Worm (Caenorhabditis elegans) whole organism, young adult: Measurements from ENCODE around the gene C07B5.6.
A peak's percentile ranks its signal among the peaks of the same experiment; 100 is the strongest.

Experiments
- B0336.3 ChIP-seq: fragments of 200-800 bp; sonication (Bioruptor generic); IDR thresholded peaks from 2 replicates; pipeline ENCODE4 v1.3.6; 2022; ENCODE audit warnings: missing genetic modification characterization, missing compliant biosample characterization
- C06A6.2 ChIP-seq: fragments of 200-800 bp; sonication (Bioruptor generic); conservative IDR thresholded peaks from 2 replicates; pipeline ENCODE4 v1.3.6; 2022; ENCODE audit warnings: missing genetic modification characterization, missing compliant biosample characterization
- F39B2.1 ChIP-seq: fragments of 200-800 bp; sonication (Bioruptor generic); IDR thresholded peaks from 2 replicates; pipeline ENCODE4 v1.3.6; 2022; ENCODE audit warnings: missing genetic modification reagents, missing genetic modification characterization, missing compliant biosample characterization
- F57A8.1 ChIP-seq: fragments of 200-800 bp; sonication (Bioruptor generic); optimal IDR thresholded peaks from 2 replicates; lab custom pipeline; 2018; ENCODE audit warnings: mild to moderate bottlenecking, missing genetic modification characterization, moderate library complexity, missing compliant biosample characterization
- Y79H2A.3 ChIP-seq: fragments of 200-800 bp; sonication (Bioruptor generic); conservative IDR thresholded peaks from 2 replicates; pipeline ENCODE4 v1.3.6; 2022; ENCODE audit warnings: missing genetic modification reagents, missing genetic modification characterization, missing compliant biosample characterization
- ama-1 ChIP-seq, 3 experiments: fragments of 150-350 bp in 1 of 3; sonication (generic microtip) in 2 of 3; optimal IDR thresholded peaks; 2 replicates each; lab custom pipeline; 2014 to 2018; ENCODE audit warnings: missing biosample characterization in 2 of 3, missing genetic modification characterization in 2 of 3, missing genetic modification reagents in 2 of 3
- atf-7 ChIP-seq: sonication (generic microtip); optimal IDR thresholded peaks from 2 replicates; lab custom pipeline; 2017; ENCODE audit warnings: mild to moderate bottlenecking, missing genetic modification characterization, missing compliant biosample characterization
- athp-1 ChIP-seq: sonication (generic microtip); optimal IDR thresholded peaks from 2 replicates; lab custom pipeline; 2017; ENCODE audit warnings: mild to moderate bottlenecking, missing genetic modification characterization, missing compliant biosample characterization
- cebp-1 ChIP-seq, 2 experiments: fragments of 200-800 bp in 1 of 2; sonication (Bioruptor generic) in 1 of 2; sonication (generic microtip) in 1 of 2; IDR thresholded peaks in 1 of 2; optimal IDR thresholded peaks in 1 of 2; 2 replicates each; pipeline versions ENCODE4 v1.3.6 to Lab custom; 2017 to 2022; ENCODE audit warnings: missing compliant biosample characterization in 2 of 2, missing genetic modification characterization in 2 of 2, mild to moderate bottlenecking in 1 of 2, missing genetic modification reagents in 1 of 2, moderate library complexity in 1 of 2
- ceh-27 ChIP-seq: fragments of 200-800 bp; sonication (Bioruptor generic); optimal IDR thresholded peaks from 2 replicates; lab custom pipeline; 2018; ENCODE audit warnings: mild to moderate bottlenecking, missing genetic modification characterization, moderate library complexity, missing compliant biosample characterization
- chd-7 ChIP-seq: sonication (generic microtip); optimal IDR thresholded peaks from 2 replicates; lab custom pipeline; 2016; ENCODE audit warnings: mild to moderate bottlenecking, missing genetic modification characterization, moderate library complexity, missing compliant biosample characterization
- die-1 ChIP-seq: sonication (generic microtip); optimal IDR thresholded peaks from 2 replicates; lab custom pipeline; 2016; ENCODE audit warnings: missing genotype, mild to moderate bottlenecking, missing genetic modification characterization, missing compliant biosample characterization
- dox-1 ChIP-seq: fragments of 200-800 bp; sonication (Bioruptor generic); IDR thresholded peaks from 2 replicates; pipeline ENCODE4 v1.3.6; 2022; ENCODE audit warnings: missing genetic modification reagents, missing genetic modification characterization, missing compliant biosample characterization
- dpff-1 ChIP-seq: sonication (generic microtip); optimal IDR thresholded peaks from 2 replicates; lab custom pipeline; 2017; ENCODE audit warnings: mild to moderate bottlenecking, missing genetic modification characterization, missing compliant biosample characterization
- dpl-1 ChIP-seq: fragments of 150-350 bp; optimal IDR thresholded peaks from 2 replicates; lab custom pipeline; 2014; ENCODE audit warnings: missing biosample characterization, missing genetic modification reagents, missing genetic modification characterization
- egl-44 ChIP-seq: fragments of 200-800 bp; sonication (Bioruptor generic); IDR thresholded peaks from 2 replicates; pipeline ENCODE4 v1.3.6; 2022; ENCODE audit warnings: missing genetic modification reagents, missing genetic modification characterization, missing compliant biosample characterization
- egrh-3 ChIP-seq: fragments of 200-800 bp; sonication (Bioruptor generic); IDR thresholded peaks from 2 replicates; pipeline ENCODE4 v1.3.6; 2022; ENCODE audit warnings: missing genetic modification reagents, missing genetic modification characterization, missing compliant biosample characterization
- him-1 ChIP-seq: sonication (generic microtip); optimal IDR thresholded peaks from 2 replicates; lab custom pipeline; 2016; ENCODE audit warnings: missing genotype, missing genetic modification reagents, missing genetic modification characterization, missing compliant biosample characterization
- hmg-1.2 ChIP-seq: fragments of 200-800 bp; sonication (Bioruptor generic); IDR thresholded peaks from 2 replicates; pipeline ENCODE4 v1.3.6; 2022; ENCODE audit warnings: missing genetic modification reagents, missing genetic modification characterization, missing compliant biosample characterization
- let-607 ChIP-seq, 2 experiments: fragments of 200-800 bp in 1 of 2; sonication (Bioruptor generic) in 1 of 2; sonication (generic microtip) in 1 of 2; optimal IDR thresholded peaks; 2 replicates each; lab custom pipeline; 2016 to 2018; ENCODE audit warnings: mild to moderate bottlenecking in 2 of 2, missing compliant biosample characterization in 2 of 2, missing genetic modification characterization in 2 of 2, moderate library complexity in 2 of 2, missing genotype in 1 of 2
- lin-40 ChIP-seq: sonication (generic microtip); optimal IDR thresholded peaks from 2 replicates; lab custom pipeline; 2016; ENCODE audit warnings: missing genetic modification characterization, mild to moderate bottlenecking, missing compliant biosample characterization, missing genotype, missing genetic modification reagents
- lir-1 ChIP-seq: fragments of 200-800 bp; sonication (Bioruptor generic); conservative IDR thresholded peaks from 2 replicates; pipeline ENCODE4 v1.3.6; 2022; ENCODE audit warnings: missing genetic modification reagents, missing genetic modification characterization, missing compliant biosample characterization
- mes-4 ChIP-seq: sonication (generic microtip); optimal IDR thresholded peaks from 2 replicates; lab custom pipeline; 2016; ENCODE audit warnings: missing genotype, missing genetic modification characterization, missing compliant biosample characterization
- nhr-179 ChIP-seq: sonication (generic microtip); optimal IDR thresholded peaks from 2 replicates; lab custom pipeline; 2016; ENCODE audit warnings: mild to moderate bottlenecking, missing genetic modification characterization, missing compliant biosample characterization
- nhr-80 ChIP-seq: sonication (generic microtip); optimal IDR thresholded peaks from 2 replicates; lab custom pipeline; 2016; ENCODE audit warnings: missing genetic modification characterization, missing compliant biosample characterization
- repo-1 ChIP-seq: sonication (generic microtip); optimal IDR thresholded peaks from 2 replicates; lab custom pipeline; 2017; ENCODE audit warnings: mild to moderate bottlenecking, missing genetic modification characterization, missing compliant biosample characterization
- sea-2 ChIP-seq: fragments of 200-800 bp; sonication (Bioruptor generic); IDR thresholded peaks from 2 replicates; pipeline ENCODE4 v1.3.6; 2022; ENCODE audit warnings: missing genetic modification characterization, missing compliant biosample characterization
- snpc-1.3 ChIP-seq: sonication (generic microtip); optimal IDR thresholded peaks from 2 replicates; lab custom pipeline; 2017; ENCODE audit warnings: missing genetic modification characterization, mild to moderate bottlenecking, missing compliant biosample characterization, antibody characterized with exemption, moderate library complexity, missing genotype, missing genetic modification reagents; ENCODE audit not compliant: insufficient read depth
- snpc-4 ChIP-seq, 5 experiments: fragments of 150-350 bp in 1 of 5; sonication (generic microtip) in 4 of 5; optimal IDR thresholded peaks; 2 replicates each; lab custom pipeline; 2014 to 2018; ENCODE audit warnings: missing genetic modification characterization in 5 of 5, missing biosample characterization in 3 of 5, antibody characterized with exemption in 2 of 5, mild to moderate bottlenecking in 2 of 5, missing compliant biosample characterization in 2 of 5, missing genotype in 2 of 5, moderate library complexity in 2 of 5, missing genetic modification reagents in 1 of 5
- sptf-2 ChIP-seq: fragments of 200-800 bp; sonication (Bioruptor generic); optimal IDR thresholded peaks from 2 replicates; lab custom pipeline; 2018; ENCODE audit warnings: mild to moderate bottlenecking, missing genetic modification characterization, missing compliant biosample characterization
- tbp1 ChIP-seq: fragments of 200-800 bp; sonication (Bioruptor generic); optimal IDR thresholded peaks from 2 replicates; lab custom pipeline; 2018; ENCODE audit warnings: mild to moderate bottlenecking, missing genetic modification characterization, missing compliant biosample characterization
- unc-62 ChIP-seq: fragments of 150-350 bp; optimal IDR thresholded peaks from 2 replicates; lab custom pipeline; 2014; ENCODE audit warnings: missing biosample characterization, missing genetic modification reagents, missing genetic modification characterization
- xnd-1 ChIP-seq: sonication (generic microtip); optimal IDR thresholded peaks from 2 replicates; lab custom pipeline; 2016; ENCODE audit warnings: missing genotype, missing genetic modification reagents, missing genetic modification characterization, missing compliant biosample characterization
- zfh-2 ChIP-seq: fragments of 200-800 bp; sonication (Bioruptor generic); conservative IDR thresholded peaks from 2 replicates; pipeline ENCODE4 v1.3.6; 2022; ENCODE audit warnings: missing genetic modification reagents, missing genetic modification characterization, missing compliant biosample characterization
- ztf-26 ChIP-seq: sonication (generic microtip); optimal IDR thresholded peaks from 2 replicates; lab custom pipeline; 2017; ENCODE audit warnings: missing genetic modification characterization, missing compliant biosample characterization
- ztf-6 ChIP-seq: fragments of 200-800 bp; sonication (Bioruptor generic); IDR thresholded peaks from 2 replicates; pipeline ENCODE4 v1.3.6; 2022; ENCODE audit warnings: missing genetic modification reagents, missing genetic modification characterization, missing compliant biosample characterization

C07B5.6 gene

DNA sequence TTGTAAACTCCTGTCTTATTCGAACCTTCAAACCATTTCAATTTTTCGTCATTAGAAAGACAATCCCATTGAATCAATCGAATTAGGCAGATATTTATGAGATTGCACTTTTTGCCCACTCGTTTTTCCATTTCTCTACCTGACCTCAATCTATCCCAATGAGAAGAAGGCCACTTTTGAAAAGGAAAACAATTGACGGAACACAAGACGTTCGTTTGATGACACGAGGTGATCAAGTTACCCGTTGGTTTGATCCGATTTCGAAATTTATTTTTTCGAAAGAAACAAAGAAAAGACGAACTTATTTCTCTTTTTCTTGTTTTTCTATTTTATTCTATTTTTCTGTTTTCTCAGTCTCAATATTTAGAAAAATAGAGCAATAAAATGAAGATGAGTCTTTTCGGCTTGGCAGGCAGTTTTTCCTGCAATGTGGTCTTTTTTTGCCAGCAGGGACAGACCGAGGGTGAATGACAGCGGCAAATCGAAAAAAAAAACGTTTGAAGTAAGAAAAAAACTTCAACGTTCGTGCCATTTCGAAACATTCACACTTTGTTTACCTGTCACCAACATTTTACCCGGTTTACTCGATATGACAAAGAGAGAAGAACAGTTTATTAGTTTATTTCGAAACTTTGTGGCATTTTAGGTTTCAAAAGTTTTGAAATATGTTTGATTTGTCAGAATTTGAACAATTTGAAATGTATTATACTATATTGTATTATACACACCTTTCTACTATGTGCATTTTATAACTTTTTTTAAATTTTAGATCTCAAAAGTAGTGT lies 29.4 kb downstream of the C07B5.6 start (continued):
- no peak for TF ChIP-seq atf-7 (tag; lab: Kevin White, UChicago)

- TF ChIP-seq let-607 (tag; optimal IDR thresholded peaks at IDR 0.05; lab: Kevin White, UChicago), result no peak
- peak; percentile 19 for TF ChIP-seq nhr-80
- no peak for TF ChIP-seq tbp1 (GFP tag; lab: Kevin White, UChicago)
- TF ChIP-seq Y79H2A.3 (GFP tag; lab: Robert Waterston, UW), result no peak
Observed at ce11 chrX:9548890-9549289, 30.1 kb downstream of the C07B5.6 start.

ce11 chrX:9549657-9550369 lies 31.0 kb downstream of the C07B5.6 start:
- TF ChIP-seq him-1 (tag; lab: Kevin White, UChicago) (no peak), cebp-1 (GFP tag; IDR thresholded peaks at IDR 0.05; lab: Robert Waterston, UW) (0 out of 2 replicates have a peak, but pooled peaks have one; percentile 44), cebp-1 (tag; optimal IDR thresholded peaks at IDR 0.05; lab: Kevin White, UChicago) (peak; percentile 88), ztf-6 (GFP tag; lab: Robert Waterston, UW) (no peak), egrh-3 (GFP tag; lab: Robert Waterston, UW) (no peak), F39B2.1 (GFP tag; lab: Robert Waterston, UW) (no peak), ztf-26 (no peak), mes-4 (tag; lab: Kevin White, UChicago) (no peak), tbp1 (GFP tag; lab: Kevin White, UChicago) (no peak), ama-1 (optimal IDR thresholded peaks at IDR 0.05; lab: Kevin White, UChicago) (no peak), ama-1 (GFP tag; optimal IDR thresholded peaks at IDR 0.05; lab: Kevin White, UChicago) (no peak), snpc-1.3 (tag; lab: Kevin White, UChicago) (no peak), dpl-1 (GFP tag; lab: Kevin White, UChicago) (no peak), xnd-1 (tag; lab: Kevin White, UChicago) (no peak), athp-1 (tag; lab: Kevin White, UChicago) (no peak), dox-1 (GFP tag; lab: Robert Waterston, UW) (peak; percentile 42; the same call in 1 of the 2 replicates)

DNA sequence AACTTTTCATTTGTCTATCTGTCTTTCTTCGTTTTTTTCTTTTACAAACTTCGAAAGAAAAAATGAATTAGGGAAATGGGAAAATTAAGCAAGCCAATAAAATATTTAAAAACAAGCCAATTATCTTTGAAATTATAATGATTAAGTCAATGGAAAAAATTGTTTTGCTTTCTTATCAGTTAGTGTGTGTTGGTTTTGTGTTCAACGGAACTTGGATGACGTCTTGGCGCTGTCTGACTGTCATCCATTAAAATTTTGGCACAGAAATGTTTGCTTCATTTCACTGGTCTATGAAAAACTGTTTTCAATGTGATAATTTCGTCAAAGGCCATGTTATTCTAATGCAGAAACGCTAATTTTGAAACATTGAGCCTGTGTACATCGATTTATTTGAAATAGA lies 31.7 kb downstream of the C07B5.6 start:
- TF ChIP-seq egl-44 (GFP tag; lab: Robert Waterston, UW) (no peak), unc-62 (GFP tag; lab: Kevin White, UChicago) (peak; percentile 41), nhr-179 (no peak), nhr-80 (peak; percentile 46)

DNA sequence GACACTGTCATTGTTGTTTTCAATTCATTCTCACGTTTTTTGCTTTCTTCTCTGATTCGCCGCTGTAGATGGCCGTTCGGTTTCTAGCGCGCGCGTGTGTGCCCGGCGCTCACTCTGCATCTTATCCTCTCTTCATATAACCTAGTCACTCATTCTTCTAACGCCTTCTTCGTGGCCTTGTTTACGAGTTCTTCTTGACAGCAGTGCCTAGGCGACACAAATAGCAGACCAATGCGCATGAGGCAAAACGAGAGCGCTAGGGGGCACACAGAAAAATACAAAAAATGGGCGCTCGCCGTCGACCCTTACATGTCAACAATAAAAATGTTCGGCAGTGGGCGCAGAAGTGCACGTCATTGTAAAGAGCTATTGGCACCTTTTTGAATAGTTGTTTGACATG lies 32.3 kb downstream of the C07B5.6 start:
- TF ChIP-seq snpc-4 (GFP tag; optimal IDR thresholded peaks at IDR 0.05; lab: Kevin White, UChicago), result no peak
- TF ChIP-seq snpc-4 (tag; optimal IDR thresholded peaks at IDR 0.05; lab: Kevin White, UChicago), result peak in 2 of 4 experiments; percentile 26 to 39
- TF ChIP-seq zfh-2, result peak; percentile 88
- TF ChIP-seq atf-7 (tag; lab: Kevin White, UChicago), result peak; percentile 56
- no peak for TF ChIP-seq sea-2 (GFP tag; lab: Robert Waterston, UW)
- TF ChIP-seq die-1 (tag; lab: Kevin White, UChicago), result no peak
- TF ChIP-seq C06A6.2 (GFP tag; lab: Robert Waterston, UW), result 0 out of 2 replicates have a peak, but pooled peaks have one; percentile 38
- peak; percentile 65 for TF ChIP-seq ceh-27
- no peak for TF ChIP-seq repo-1 (tag; lab: Kevin White, UChicago)
- TF ChIP-seq sptf-2, result no peak
- peak; percentile 38; the same call in 1 of the 2 replicates for TF ChIP-seq hmg-1.2 (GFP tag; lab: Robert Waterston, UW)
- TF ChIP-seq dox-1 (GFP tag; lab: Robert Waterston, UW), result peak; percentile 55
- TF ChIP-seq nhr-80, result peak; percentile 88
- no peak for TF ChIP-seq F57A8.1 (GFP tag; lab: Kevin White, UChicago)
- no peak for TF ChIP-seq dpff-1 (tag; lab: Kevin White, UChicago)
- peak; percentile 22 for TF ChIP-seq tbp1 (GFP tag; lab: Kevin White, UChicago)
- TF ChIP-seq lir-1 (GFP tag; lab: Robert Waterston, UW), result 0 out of 2 replicates have a peak, but pooled peaks have one; percentile 18
- TF ChIP-seq lin-40, result peak; percentile 54
- TF ChIP-seq let-607 (tag; optimal IDR thresholded peaks at IDR 0.05; lab: Kevin White, UChicago), result peak in 1 of 2 experiments; percentile 7
- peak; percentile 27 for TF ChIP-seq chd-7
- TF ChIP-seq unc-62 (GFP tag; lab: Kevin White, UChicago), result peak; percentile 33
- 0 out of 2 replicates have a peak, but pooled peaks have one; percentile 41 for TF ChIP-seq B0336.3 (GFP tag; lab: Robert Waterston, UW)
